Worm (Caenorhabditis elegans): ENCODE results near the gene ncx-7.

- no peak for TF ChIP-seq hlh-30 (tag; optimal IDR thresholded peaks at IDR 0.05; ENCODE audit: insufficient read depth)
- TF ChIP-seq ztf-16 (tag; optimal IDR thresholded peaks at IDR 0.05), result no peak
- no peak for TF ChIP-seq dmd-4 (tag; optimal IDR thresholded peaks at IDR 0.05; ENCODE audit: borderline replicate concordance)
- no peak for TF ChIP-seq lin-11 (tag; optimal IDR thresholded peaks at IDR 0.05)
- no peak for TF ChIP-seq ceh-9 (tag; optimal IDR thresholded peaks at IDR 0.05)
- TF ChIP-seq C38D4.7 (GFP tag; optimal IDR thresholded peaks at IDR 0.05), result no peak
- no peak for TF ChIP-seq nfya-1 (tag; optimal IDR thresholded peaks at IDR 0.05)
- TF ChIP-seq ttx-3 (tag; optimal IDR thresholded peaks at IDR 0.05), result no peak
Measured at ce11 chrIII:9738954-9739353, 18.9 kb upstream of the ncx-7 start, which contains the start of gene hlh-4.
